Worm (Caenorhabditis elegans) whole organism, L2 larva: Measurements from ENCODE around the gene phy-3.

Experiments used
- crh-2 ChIP-seq: sonication (generic microtip); optimal IDR thresholded peaks from 2 replicates; lab custom pipeline; 2017; ENCODE audit warnings: missing biosample characterization, missing genetic modification characterization
- mab-5 ChIP-seq: fragments of 150-350 bp; optimal IDR thresholded peaks from 2 replicates; lab custom pipeline; 2014; ENCODE audit warnings: missing biosample characterization, missing genetic modification characterization

ce11 chrV:16869740-16870139 is 36.8 kb downstream of the phy-3 start, which contains the start of gene clec-33:
- TF ChIP-seq crh-2 (no peak), mab-5 (tag; lab: Kevin White, UChicago) (no peak)
